Worm (Caenorhabditis elegans) whole organism, L4 larva: ENCODE data around the gene C50F4.9.
A peak's percentile ranks its signal among the peaks of the same experiment; 100 is the strongest.

ENCODE experiments used
- D1046.2 ChIP-seq: fragments of 200-800 bp; sonication (Bioruptor generic); IDR thresholded peaks from 2 replicates; pipeline ENCODE4 v1.3.6; 2022; ENCODE audit warnings: missing genetic modification characterization, missing compliant biosample characterization
- F10B5.3 ChIP-seq: sonication (generic microtip); optimal IDR thresholded peaks from 2 replicates; lab custom pipeline; 2016; ENCODE audit warnings: mild to moderate bottlenecking, missing genetic modification characterization, missing compliant biosample characterization
- F37D6.2 ChIP-seq: sonication (generic microtip); optimal IDR thresholded peaks from 2 replicates; lab custom pipeline; 2016; ENCODE audit warnings: mild to moderate bottlenecking, missing genetic modification characterization, missing compliant biosample characterization
- Y48G9A.11 ChIP-seq: fragments of 200-800 bp; sonication (Bioruptor generic); IDR thresholded peaks from 2 replicates; pipeline ENCODE4 v1.3.6; 2022; ENCODE audit warnings: missing genetic modification reagents, missing genetic modification characterization, missing compliant biosample characterization
- Y75B8A.6 ChIP-seq: fragments of 200-800 bp; sonication (Bioruptor generic); IDR thresholded peaks from 2 replicates; pipeline ENCODE4 v1.3.6; 2022; ENCODE audit warnings: missing genetic modification reagents, missing genetic modification characterization, missing compliant biosample characterization
- ZK337.2 ChIP-seq: fragments of 200-800 bp; sonication (Bioruptor generic); IDR thresholded peaks from 2 replicates; pipeline ENCODE4 v1.3.6; 2022; ENCODE audit warnings: missing genetic modification reagents, missing genetic modification characterization, missing compliant biosample characterization
- ZK546.5 ChIP-seq, 2 experiments: sonication (generic microtip); optimal IDR thresholded peaks; 2 replicates each; lab custom pipeline; 2017; ENCODE audit warnings: missing biosample characterization in 2 of 2, missing genetic modification characterization in 2 of 2
- ama-1 ChIP-seq: fragments of 150-350 bp; optimal IDR thresholded peaks from 2 replicates; lab custom pipeline; 2014; ENCODE audit warnings: inconsistent platforms, mixed read lengths
- ceh-20 ChIP-seq: fragments of 200-800 bp; sonication (Bioruptor generic); IDR thresholded peaks from 2 replicates; pipeline ENCODE4 v1.3.6; 2022; ENCODE audit warnings: missing genetic modification reagents, missing genetic modification characterization, missing compliant biosample characterization
- ceh-28 ChIP-seq: fragments of 150-350 bp; optimal IDR thresholded peaks from 2 replicates; lab custom pipeline; 2014; ENCODE audit warnings: missing biosample characterization, missing genetic modification reagents, missing genetic modification characterization
- ceh-32 ChIP-seq: sonication (generic microtip); optimal IDR thresholded peaks from 2 replicates; lab custom pipeline; 2016; ENCODE audit warnings: mild to moderate bottlenecking, missing genetic modification characterization, missing compliant biosample characterization; ENCODE audit not compliant: poor library complexity
- ceh-62 ChIP-seq: sonication (generic microtip); optimal IDR thresholded peaks from 2 replicates; lab custom pipeline; 2017; ENCODE audit warnings: missing biosample characterization, missing genetic modification characterization
- ceh-82 ChIP-seq: sonication (generic microtip); optimal IDR thresholded peaks from 2 replicates; lab custom pipeline; 2017; ENCODE audit warnings: missing biosample characterization, missing genetic modification characterization
- ces-1 ChIP-seq: fragments of 150-350 bp; sonication (generic microtip); optimal IDR thresholded peaks from 4 replicates; lab custom pipeline; 2014; ENCODE audit warnings: missing biosample characterization, missing genetic modification reagents, missing genetic modification characterization
- ctbp-1 ChIP-seq: fragments of 200-800 bp; sonication (Bioruptor generic); IDR thresholded peaks from 2 replicates; pipeline ENCODE4 v1.3.6; 2022; ENCODE audit warnings: missing genetic modification reagents, missing genetic modification characterization, missing compliant biosample characterization
- daf-12 ChIP-seq: fragments of 150-350 bp; optimal IDR thresholded peaks from 2 replicates; lab custom pipeline; 2014; ENCODE audit warnings: missing biosample characterization, missing genetic modification reagents, missing genetic modification characterization
- daf-8 ChIP-seq: fragments of 200-800 bp; sonication (Bioruptor generic); IDR thresholded peaks from 2 replicates; pipeline ENCODE4 v1.3.6; 2022; ENCODE audit warnings: missing genetic modification characterization, missing compliant biosample characterization
- dmd-6 ChIP-seq: fragments of 200-800 bp; sonication (Bioruptor generic); IDR thresholded peaks from 2 replicates; pipeline ENCODE4 v1.3.6; 2022; ENCODE audit warnings: missing genetic modification reagents, missing genetic modification characterization, missing compliant biosample characterization
- dmd-9 ChIP-seq: fragments of 200-800 bp; sonication (Bioruptor generic); IDR thresholded peaks from 2 replicates; pipeline ENCODE4 v1.3.6; 2022; ENCODE audit warnings: missing genetic modification reagents, missing genetic modification characterization, missing compliant biosample characterization
- dve-1 ChIP-seq: sonication (generic microtip); optimal IDR thresholded peaks from 2 replicates; lab custom pipeline; 2017; ENCODE audit warnings: antibody characterized with exemption, mild to moderate bottlenecking, missing genetic modification characterization, missing compliant biosample characterization; ENCODE audit not compliant: insufficient read depth
- egl-27 ChIP-seq: sonication (generic microtip); optimal IDR thresholded peaks from 3 replicates; lab custom pipeline; 2017; ENCODE audit warnings: missing biosample characterization, missing genetic modification reagents, missing genetic modification characterization
- fkh-10 ChIP-seq: fragments of 150-350 bp; optimal IDR thresholded peaks from 2 replicates; lab custom pipeline; 2014; ENCODE audit warnings: missing biosample characterization, missing genetic modification reagents, missing genetic modification characterization
- gei-8 ChIP-seq: fragments of 200-800 bp; sonication (Bioruptor generic); optimal IDR thresholded peaks from 2 replicates; lab custom pipeline; 2018; ENCODE audit warnings: mild to moderate bottlenecking, missing genetic modification characterization, missing compliant biosample characterization
- hmg-1.1 ChIP-seq: fragments of 200-800 bp; sonication (Bioruptor generic); IDR thresholded peaks from 2 replicates; pipeline ENCODE4 v1.3.6; 2022; ENCODE audit warnings: missing genetic modification reagents, missing genetic modification characterization, missing compliant biosample characterization
- jun-1 ChIP-seq: fragments of 150-350 bp; optimal IDR thresholded peaks from 2 replicates; lab custom pipeline; 2014; ENCODE audit warnings: missing biosample characterization, missing genetic modification reagents, missing genetic modification characterization
- lim-7 ChIP-seq: fragments of 200-800 bp; sonication (Bioruptor generic); IDR thresholded peaks from 2 replicates; pipeline ENCODE4 v1.3.6; 2022; ENCODE audit warnings: missing genetic modification characterization, missing compliant biosample characterization
- lin-13 ChIP-seq: fragments of 150-350 bp; optimal IDR thresholded peaks from 2 replicates; lab custom pipeline; 2014; ENCODE audit warnings: missing biosample characterization, missing genetic modification reagents, missing genetic modification characterization
- lin-29 ChIP-seq: fragments of 200-800 bp; sonication (Bioruptor generic); IDR thresholded peaks from 2 replicates; pipeline ENCODE4 v1.3.6; 2022; ENCODE audit warnings: missing genetic modification reagents, missing genetic modification characterization, missing compliant biosample characterization
- lin-38 ChIP-seq: fragments of 200-800 bp; sonication (Bioruptor generic); IDR thresholded peaks from 2 replicates; pipeline ENCODE4 v1.3.6; 2022; ENCODE audit warnings: missing genetic modification reagents, missing genetic modification characterization, missing compliant biosample characterization
- lin-39 ChIP-seq: fragments of 150-350 bp; optimal IDR thresholded peaks from 2 replicates; lab custom pipeline; 2014; ENCODE audit warnings: missing biosample characterization, missing genetic modification reagents, missing genetic modification characterization
- lir-3 ChIP-seq: sonication (generic microtip); optimal IDR thresholded peaks from 2 replicates; lab custom pipeline; 2016; ENCODE audit warnings: mild to moderate bottlenecking, missing genetic modification characterization, missing compliant biosample characterization
- nhr-102 ChIP-seq: sonication (generic microtip); optimal IDR thresholded peaks from 2 replicates; lab custom pipeline; 2016; ENCODE audit warnings: mild to moderate bottlenecking, missing genetic modification characterization, moderate library complexity, missing compliant biosample characterization
- nhr-25 ChIP-seq: sonication (generic microtip); optimal IDR thresholded peaks from 2 replicates; lab custom pipeline; 2017; ENCODE audit warnings: missing genetic modification characterization, mild to moderate bottlenecking, missing compliant biosample characterization, antibody characterized with exemption, moderate library complexity, borderline replicate concordance; ENCODE audit not compliant: insufficient read depth
- nhr-42 ChIP-seq: fragments of 200-800 bp; sonication (Bioruptor generic); IDR thresholded peaks from 2 replicates; pipeline ENCODE4 v1.3.6; 2022; ENCODE audit warnings: missing genetic modification characterization, missing compliant biosample characterization
- nhr-76 ChIP-seq: fragments of 150-350 bp; optimal IDR thresholded peaks from 2 replicates; lab custom pipeline; 2014; ENCODE audit warnings: missing biosample characterization, missing genetic modification characterization
- nhr-77 ChIP-seq: fragments of 150-350 bp; optimal IDR thresholded peaks from 2 replicates; lab custom pipeline; 2014; ENCODE audit warnings: missing biosample characterization, missing genetic modification characterization
- pha-4 ChIP-seq, 2 experiments: fragments of 150-350 bp in 1 of 2; fragments of 200-800 bp in 1 of 2; sonication (Bioruptor generic) in 1 of 2; IDR thresholded peaks in 1 of 2; optimal IDR thresholded peaks in 1 of 2; 2 replicates each; pipeline versions ENCODE4 v1.3.6 to Lab custom; 2014 to 2022; ENCODE audit warnings: missing genetic modification characterization in 2 of 2, missing genetic modification reagents in 2 of 2, missing biosample characterization in 1 of 2, missing compliant biosample characterization in 1 of 2
- php-3 ChIP-seq: fragments of 200-800 bp; sonication (Bioruptor generic); IDR thresholded peaks from 2 replicates; pipeline ENCODE4 v1.3.6; 2022; ENCODE audit warnings: missing genetic modification reagents, missing genetic modification characterization, missing compliant biosample characterization
- rbr-2 ChIP-seq: sonication (generic microtip); optimal IDR thresholded peaks from 2 replicates; lab custom pipeline; 2016; ENCODE audit warnings: missing genotype, missing genetic modification characterization, missing compliant biosample characterization
- saeg-2 ChIP-seq: fragments of 200-800 bp; sonication (Bioruptor generic); IDR thresholded peaks from 2 replicates; pipeline ENCODE4 v1.3.6; 2022; ENCODE audit warnings: missing genetic modification reagents, missing genetic modification characterization, missing compliant biosample characterization
- skn-1 ChIP-seq: fragments of 150-350 bp; optimal IDR thresholded peaks from 2 replicates; lab custom pipeline; 2014; ENCODE audit warnings: missing biosample characterization, missing genetic modification characterization
- snpc-1.2 ChIP-seq: fragments of 200-800 bp; sonication (Bioruptor generic); IDR thresholded peaks from 2 replicates; pipeline ENCODE4 v1.3.6; 2022; ENCODE audit warnings: missing genetic modification reagents, missing genetic modification characterization, missing compliant biosample characterization
- spr-3 ChIP-seq: fragments of 200-800 bp; sonication (Bioruptor generic); optimal IDR thresholded peaks from 2 replicates; lab custom pipeline; 2018; ENCODE audit warnings: mild to moderate bottlenecking, missing genetic modification characterization, missing compliant biosample characterization
- tra-1 ChIP-seq: fragments of 200-800 bp; sonication (Bioruptor generic); IDR thresholded peaks from 2 replicates; pipeline ENCODE4 v1.3.6; 2022; ENCODE audit warnings: missing genetic modification reagents, missing genetic modification characterization, missing compliant biosample characterization
- unc-130 ChIP-seq: sonication (generic microtip); optimal IDR thresholded peaks from 2 replicates; lab custom pipeline; 2016; ENCODE audit warnings: missing genetic modification reagents, missing genetic modification characterization, missing compliant biosample characterization
- unc-62 ChIP-seq, 3 experiments: fragments of 150-350 bp in 1 of 3; sonication (generic microtip); optimal IDR thresholded peaks in 2 of 3; peaks in 1 of 3; 1 replicate in 1 of 3; 2 replicates in 2 of 3; lab custom pipeline; 2014 to 2017; ENCODE audit warnings: missing biosample characterization in 3 of 3, missing genetic modification characterization in 3 of 3, missing genetic modification reagents in 3 of 3, missing genotype in 1 of 3
- zag-1 ChIP-seq: fragments of 150-350 bp; optimal IDR thresholded peaks from 2 replicates; lab custom pipeline; 2014; ENCODE audit warnings: missing biosample characterization, missing genetic modification characterization
- ztf-11 ChIP-seq: fragments of 150-350 bp; optimal IDR thresholded peaks from 2 replicates; lab custom pipeline; 2014; ENCODE audit warnings: missing biosample characterization, missing genetic modification characterization
- ztf-7 ChIP-seq: fragments of 150-350 bp; optimal IDR thresholded peaks from 2 replicates; lab custom pipeline; 2014; ENCODE audit warnings: missing biosample characterization, missing genetic modification characterization

Gene C50F4.9

DNA sequence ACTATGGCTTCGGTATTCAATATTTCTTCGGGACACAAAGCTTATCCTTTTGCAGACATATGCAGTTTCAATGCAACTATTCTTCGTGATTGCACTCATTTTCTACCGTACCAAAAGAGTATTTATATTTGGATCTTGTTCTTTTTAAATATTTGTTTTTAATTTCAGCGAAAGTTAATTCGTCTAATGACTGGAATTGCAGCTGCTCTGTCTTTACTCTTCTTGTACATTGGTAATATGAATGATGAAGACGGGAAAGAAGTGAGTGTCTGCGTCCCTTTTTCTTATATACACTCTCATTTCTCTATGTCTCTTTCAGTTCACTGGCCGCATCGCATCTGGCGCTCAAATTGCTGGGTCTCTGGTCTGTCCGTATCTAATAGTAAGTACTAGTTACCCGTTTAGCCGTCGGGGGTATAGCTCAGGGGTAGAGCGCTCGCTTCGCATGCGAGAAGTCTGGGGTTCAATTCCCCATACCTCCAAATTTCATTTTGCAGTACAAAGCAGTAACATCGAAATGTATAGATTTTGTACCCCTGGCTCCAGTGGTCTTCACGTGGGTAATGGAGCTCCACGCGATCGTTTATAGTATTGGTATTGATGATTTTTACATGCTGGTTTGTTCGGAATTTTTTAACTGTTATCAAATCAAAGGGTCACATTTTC is 20.7 kb downstream of the C50F4.9 start (continued):
- TF ChIP-seq jun-1 (tag; lab: Kevin White, UChicago) (no peak), ceh-32 (no peak), ZK546.5 (tag; optimal IDR thresholded peaks at IDR 0.05; lab: Kevin White, UChicago) (no peak), F10B5.3 (no peak), ceh-20 (GFP tag; lab: Robert Waterston, UW) (peak; percentile 84), lin-29 (GFP tag; lab: Robert Waterston, UW) (peak; percentile 56; the same call in 1 of the 2 replicates), Y48G9A.11 (GFP tag; lab: Robert Waterston, UW) (peak; percentile 76), nhr-76 (tag; lab: Kevin White, UChicago) (no peak), Y75B8A.6 (GFP tag; lab: Robert Waterston, UW) (0 out of 2 replicates have a peak, but pooled peaks have one; percentile 80), ceh-82 (tag; lab: Kevin White, UChicago) (no peak), dmd-9 (GFP tag; lab: Robert Waterston, UW) (0 out of 2 replicates have a peak, but pooled peaks have one; percentile 49), dmd-6 (peak; percentile 84), pha-4 (GFP tag; IDR thresholded peaks at IDR 0.05; lab: Robert Waterston, UW) (peak; percentile 88; the same call in 1 of the 2 replicates), pha-4 (tag; optimal IDR thresholded peaks at IDR 0.05; lab: Kevin White, UChicago) (no peak), saeg-2 (GFP tag; lab: Robert Waterston, UW) (peak; percentile 49; the same call in 1 of the 2 replicates), unc-62 (GFP tag; optimal IDR thresholded peaks at IDR 0.05 in 1 of 2; lab: Kevin White, UChicago) (peak in 1 of 2 experiments; percentile 93), unc-62 (tag; optimal IDR thresholded peaks at IDR 0.05; lab: Kevin White, UChicago) (no peak), D1046.2 (peak; percentile 86), ztf-11 (tag; lab: Kevin White, UChicago) (no peak), ceh-62 (tag; lab: Kevin White, UChicago) (no peak), lin-13 (no peak), ctbp-1 (GFP tag; lab: Robert Waterston, UW) (peak; percentile 87), tra-1 (GFP tag; lab: Robert Waterston, UW) (peak; percentile 85), dve-1 (no peak), nhr-42 (peak; percentile 81), zag-1 (no peak), fkh-10 (GFP tag; lab: Kevin White, UChicago) (no peak), daf-12 (tag; lab: Kevin White, UChicago) (no peak), rbr-2 (tag; lab: Kevin White, UChicago) (peak; percentile 75), lim-7 (GFP tag; lab: Robert Waterston, UW) (peak; percentile 87), unc-130 (no peak), hmg-1.1 (GFP tag; lab: Robert Waterston, UW) (peak; percentile 87), spr-3 (GFP tag; lab: Kevin White, UChicago) (no peak), gei-8 (GFP tag; lab: Kevin White, UChicago) (peak; percentile 85), nhr-102 (tag; lab: Kevin White, UChicago) (peak; percentile 68), lir-3 (peak; percentile 60), lin-38 (GFP tag; lab: Robert Waterston, UW) (no peak; the same call in 1 of the 2 replicates), nhr-77 (tag; lab: Kevin White, UChicago) (peak; percentile 12), ces-1 (GFP tag; lab: Kevin White, UChicago) (no peak), lin-39 (tag; lab: Kevin White, UChicago) (no peak), php-3 (GFP tag; lab: Robert Waterston, UW) (peak; percentile 61; the same call in 1 of the 2 replicates), egl-27 (tag; lab: Kevin White, UChicago) (no peak), ztf-7 (tag; lab: Kevin White, UChicago) (no peak), skn-1 (tag; lab: Kevin White, UChicago) (no peak), daf-8 (GFP tag; lab: Robert Waterston, UW) (0 out of 2 replicates have a peak, but pooled peaks have one; percentile 45), ceh-28 (no peak), ama-1 (no peak), snpc-1.2 (GFP tag; lab: Robert Waterston, UW) (peak; percentile 85; the same call in 1 of the 2 replicates), ZK337.2 (GFP tag; lab: Robert Waterston, UW) (peak; percentile 87), nhr-25 (tag; lab: Kevin White, UChicago) (peak; percentile 39), F37D6.2 (tag; lab: Kevin White, UChicago) (peak; percentile 35)
